Worm (Caenorhabditis elegans) whole organism, early embryonic: ENCODE measurements around the gene sri-47.
A peak's percentile ranks its signal among the peaks of the same experiment; 100 is the strongest.

ENCODE experiments used
- B0310.2 ChIP-seq: sonication (generic microtip); optimal IDR thresholded peaks from 2 replicates; lab custom pipeline; 2016; ENCODE audit warnings: mild to moderate bottlenecking, missing genetic modification characterization, missing compliant biosample characterization
- F13C5.2 ChIP-seq: sonication (generic microtip); optimal IDR thresholded peaks from 2 replicates; lab custom pipeline; 2017; ENCODE audit warnings: mild to moderate bottlenecking, missing genetic modification characterization, inconsistent platforms, missing compliant biosample characterization
- aly-1 ChIP-seq: sonication (generic microtip); optimal IDR thresholded peaks from 2 replicates; lab custom pipeline; 2016; ENCODE audit warnings: missing genetic modification characterization, missing compliant biosample characterization
- ama-1 ChIP-seq: fragments of 150-350 bp; optimal IDR thresholded peaks from 2 replicates; lab custom pipeline; 2014
- ceh-13 ChIP-seq: fragments of 200-800 bp; sonication (Bioruptor generic); optimal IDR thresholded peaks from 2 replicates; lab custom pipeline; 2018; ENCODE audit warnings: mild to moderate bottlenecking, missing genetic modification characterization, missing compliant biosample characterization
- ceh-36 ChIP-seq: sonication (generic microtip); optimal IDR thresholded peaks from 2 replicates; lab custom pipeline; 2016; ENCODE audit warnings: missing genetic modification characterization, inconsistent platforms, missing compliant biosample characterization
- ets-7 ChIP-seq: sonication (generic microtip); optimal IDR thresholded peaks from 2 replicates; lab custom pipeline; 2016; ENCODE audit warnings: missing genotype, missing genetic modification characterization, missing compliant biosample characterization
- flt-1 ChIP-seq: fragments of 200-800 bp; sonication (Bioruptor generic); IDR thresholded peaks from 2 replicates; pipeline ENCODE4 v1.3.6; 2022; ENCODE audit warnings: missing genetic modification characterization, missing compliant biosample characterization
- hmbx-1 ChIP-seq: sonication (generic microtip); optimal IDR thresholded peaks from 2 replicates; lab custom pipeline; 2016; ENCODE audit warnings: mild to moderate bottlenecking, missing genetic modification characterization, missing compliant biosample characterization
- hmg-4 ChIP-seq: fragments of 200-800 bp; sonication (Bioruptor generic); optimal IDR thresholded peaks from 2 replicates; lab custom pipeline; 2018; ENCODE audit warnings: mild to moderate bottlenecking, missing genetic modification characterization, missing compliant biosample characterization
- hnd-1 ChIP-seq: sonication (generic microtip); optimal IDR thresholded peaks from 2 replicates; lab custom pipeline; 2016; ENCODE audit warnings: missing genetic modification characterization, missing compliant biosample characterization
- pes-1 ChIP-seq: fragments of 200-800 bp; sonication (Bioruptor generic); IDR thresholded peaks from 2 replicates; pipeline ENCODE4 v1.3.6; 2022; ENCODE audit warnings: missing genetic modification reagents, missing genetic modification characterization, missing compliant biosample characterization
- scrt-1 ChIP-seq: fragments of 200-800 bp; sonication (Bioruptor generic); IDR thresholded peaks from 2 replicates; pipeline ENCODE4 v1.3.6; 2022; ENCODE audit warnings: missing genetic modification characterization, missing compliant biosample characterization
- sea-1 ChIP-seq: fragments of 200-800 bp; sonication (Bioruptor generic); conservative IDR thresholded peaks from 2 replicates; pipeline ENCODE4 v1.3.6; 2022; ENCODE audit warnings: missing genetic modification characterization, missing compliant biosample characterization
- tbx-11 ChIP-seq: fragments of 200-800 bp; sonication (Bioruptor generic); IDR thresholded peaks from 2 replicates; pipeline ENCODE4 v1.3.6; 2022; ENCODE audit warnings: missing genetic modification characterization, missing compliant biosample characterization
- tbx-37 ChIP-seq: fragments of 200-800 bp; sonication (Bioruptor generic); conservative IDR thresholded peaks from 2 replicates; pipeline ENCODE4 v1.3.6; 2022; ENCODE audit warnings: missing genetic modification reagents, missing genetic modification characterization, missing compliant biosample characterization
- tra-4 ChIP-seq: sonication (generic microtip); optimal IDR thresholded peaks from 2 replicates; lab custom pipeline; 2017; ENCODE audit warnings: missing genetic modification characterization, missing compliant biosample characterization

Gene sri-47

DNA sequence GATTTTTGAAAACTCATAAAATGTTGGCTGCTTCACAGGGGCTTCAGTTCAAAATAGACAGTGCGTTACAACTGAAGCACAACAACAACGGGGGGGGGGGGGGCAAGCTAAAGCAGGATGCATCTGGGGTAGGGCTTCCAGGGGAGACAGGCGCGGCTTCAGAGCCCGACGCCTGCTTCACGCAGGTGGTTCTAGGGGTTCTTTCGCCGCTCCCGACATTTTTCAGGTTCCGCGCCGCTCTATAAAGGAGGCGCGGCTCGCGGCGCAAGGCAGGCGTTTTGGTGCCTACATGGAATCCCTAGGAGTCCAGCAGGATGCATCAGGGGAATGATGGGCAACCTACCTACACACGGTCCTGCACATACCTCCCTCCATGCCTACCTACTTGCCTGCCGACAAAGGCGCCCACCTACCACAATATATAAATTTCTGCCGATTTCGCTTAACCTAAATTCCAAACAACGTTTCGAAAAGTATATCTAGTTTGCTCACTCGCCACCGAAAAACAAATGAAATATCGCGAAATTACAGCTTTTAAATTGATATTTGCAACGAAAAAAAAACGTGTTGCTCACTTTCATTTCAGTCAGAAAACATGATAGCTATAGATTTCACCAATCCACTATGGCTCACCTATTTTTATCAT lies 29.4 kb upstream of the sri-47 start, which contains the start of gene sri-71:
Gene sri-71 (plus strand): TSS at position 596 of the 646 bp plus-strand sequence.
- TF ChIP-seq F13C5.2 (tag; lab: Kevin White, UChicago) (no peak), aly-1 (tag; lab: Kevin White, UChicago) (no peak), ceh-13 (GFP tag; lab: Kevin White, UChicago) (no peak), sea-1 (GFP tag; lab: Robert Waterston, UW) (no peak), tbx-37 (no peak), hnd-1 (tag; lab: Kevin White, UChicago) (no peak), scrt-1 (GFP tag; lab: Robert Waterston, UW) (no peak), ama-1 (no peak), tra-4 (tag; lab: Kevin White, UChicago) (no peak), pes-1 (GFP tag; lab: Robert Waterston, UW) (no peak), ets-7 (tag; lab: Kevin White, UChicago) (no peak), ceh-36 (no peak)

DNA sequence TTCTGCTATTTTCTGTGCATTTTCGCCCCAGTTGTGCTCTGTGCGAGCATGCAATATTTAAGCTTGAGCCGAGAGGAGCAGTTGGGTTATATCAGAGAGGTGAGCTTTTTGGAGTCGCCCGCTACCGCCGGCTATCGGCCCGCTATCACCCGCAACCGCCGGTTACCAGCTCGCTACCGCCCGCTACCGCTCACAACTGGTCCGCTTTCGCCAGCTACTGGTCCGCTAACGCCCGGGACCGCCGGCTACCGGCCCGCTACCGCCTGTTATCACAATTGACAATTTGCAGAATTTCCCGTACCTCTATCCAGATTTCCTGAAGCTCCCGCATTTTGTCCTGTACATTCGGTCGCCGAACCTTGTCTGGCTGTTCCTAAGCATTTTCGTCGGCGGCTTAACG lies 28.3 kb upstream of the sri-47 start:
- TF ChIP-seq ets-7 (tag; lab: Kevin White, UChicago) (no peak), sea-1 (GFP tag; lab: Robert Waterston, UW) (no peak), F13C5.2 (tag; lab: Kevin White, UChicago) (no peak), scrt-1 (GFP tag; lab: Robert Waterston, UW) (no peak), pes-1 (GFP tag; lab: Robert Waterston, UW) (no peak), hmg-4 (GFP tag; lab: Kevin White, UChicago) (no peak), flt-1 (GFP tag; lab: Robert Waterston, UW) (no peak)

DNA sequence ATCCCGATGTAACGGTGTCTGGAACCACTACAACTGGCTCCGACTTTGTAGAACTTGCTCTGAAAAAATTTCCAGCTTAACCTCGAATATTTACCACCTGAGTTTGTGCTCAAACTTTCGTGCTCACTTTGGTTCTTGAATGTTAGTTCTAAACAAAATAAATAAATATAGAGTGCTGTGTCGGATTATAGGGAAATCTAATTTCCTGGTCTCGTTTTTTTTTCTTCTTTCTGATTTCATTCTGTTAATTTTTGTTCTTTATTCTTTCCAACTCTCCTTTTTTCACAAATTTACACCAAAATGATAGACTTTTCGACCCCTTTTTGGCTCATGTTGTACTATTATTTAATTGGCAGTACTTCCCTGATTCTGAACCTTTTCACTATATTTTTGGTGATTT lies 27.4 kb upstream of the sri-47 start, which contains the start of gene sri-37:
Gene sri-37 (plus strand): TSS at position 301 of the 400 bp plus-strand sequence.
- no peak for TF ChIP-seq hmg-4 (GFP tag; lab: Kevin White, UChicago)
- TF ChIP-seq scrt-1 (GFP tag; lab: Robert Waterston, UW) = no peak
- no peak for TF ChIP-seq hmbx-1 (tag; lab: Kevin White, UChicago)

DNA sequence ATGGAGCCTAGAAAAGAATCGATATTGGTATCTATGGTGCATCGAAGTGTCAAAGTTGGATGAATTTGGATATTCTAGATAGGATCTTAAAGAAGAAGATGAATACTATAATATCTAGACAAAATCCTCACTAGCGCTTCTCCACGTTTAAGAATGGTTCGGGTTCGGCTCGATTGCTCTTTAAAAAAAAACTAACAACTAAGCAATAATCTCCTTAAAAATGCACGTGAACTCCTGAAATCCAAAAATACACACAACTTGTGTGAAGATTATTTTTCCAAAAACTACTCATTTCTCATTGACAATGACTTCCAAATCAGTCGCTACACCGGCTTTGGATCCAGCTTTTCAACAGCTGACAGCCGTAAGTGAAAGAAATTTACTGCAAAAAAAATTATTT lies 25.5 kb upstream of the sri-47 start, which contains the start of gene D2062.1:
Gene D2062.1 (plus strand): TSS at position 301 of the 400 bp plus-strand sequence.
- TF ChIP-seq ets-7 (tag; lab: Kevin White, UChicago) (no peak), hnd-1 (tag; lab: Kevin White, UChicago) (no peak), hmg-4 (GFP tag; lab: Kevin White, UChicago) (no peak), tbx-37 (no peak), pes-1 (GFP tag; lab: Robert Waterston, UW) (no peak), aly-1 (tag; lab: Kevin White, UChicago) (no peak), tra-4 (tag; lab: Kevin White, UChicago) (no peak), tbx-11 (GFP tag; lab: Robert Waterston, UW) (no peak), hmbx-1 (tag; lab: Kevin White, UChicago) (no peak), sea-1 (GFP tag; lab: Robert Waterston, UW) (no peak), ama-1 (no peak)

DNA sequence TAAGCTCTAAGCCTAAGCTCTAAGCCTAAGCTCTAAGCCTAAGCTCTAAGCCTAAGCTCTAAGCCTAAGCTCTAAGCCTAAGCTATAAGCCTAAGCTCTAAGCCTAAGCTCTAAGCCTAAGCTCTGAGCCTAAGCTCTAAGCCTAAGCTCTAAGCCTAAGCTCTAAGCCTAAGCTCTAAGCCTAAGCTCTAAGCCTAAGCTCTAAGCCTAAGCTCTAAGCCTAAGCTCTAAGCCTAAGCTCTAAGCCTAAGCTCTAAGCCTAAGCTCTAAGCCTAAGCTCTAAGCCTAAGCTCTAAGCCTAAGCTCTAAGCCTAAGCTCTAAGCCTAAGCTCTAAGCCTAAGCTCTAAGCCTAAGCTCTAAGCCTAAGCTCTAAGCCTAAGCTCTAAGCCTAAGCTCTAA lies 24.5 kb upstream of the sri-47 start:
- peak; percentile 76 for TF ChIP-seq ceh-36

DNA sequence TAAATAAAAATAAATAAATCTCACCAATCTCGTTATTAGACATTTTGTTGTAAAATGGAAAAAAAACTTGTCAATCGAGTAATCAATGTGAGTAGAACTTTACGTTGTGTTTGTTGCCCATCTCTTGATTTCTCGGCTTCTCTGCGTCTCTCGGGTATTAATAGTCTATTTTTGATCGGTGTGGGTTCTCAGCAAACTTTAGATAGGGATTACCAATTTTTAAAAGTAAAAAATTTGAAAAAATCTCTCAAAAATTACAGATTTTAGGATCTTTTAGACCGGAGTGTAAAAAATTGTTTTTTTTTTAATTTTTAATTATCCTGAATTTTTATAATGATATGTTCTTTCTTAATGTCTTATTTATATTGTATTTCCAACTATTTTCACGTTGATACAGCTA lies 19.3 kb upstream of the sri-47 start, which contains the start of gene F22E5.21:
Gene F22E5.21 (minus strand): TSS at position 101 of the 400 bp plus-strand sequence.
- TF ChIP-seq ets-7 (tag; lab: Kevin White, UChicago) = no peak
- TF ChIP-seq tbx-11 (GFP tag; lab: Robert Waterston, UW) = no peak
- no peak for TF ChIP-seq tra-4 (tag; lab: Kevin White, UChicago)
- no peak for TF ChIP-seq scrt-1 (GFP tag; lab: Robert Waterston, UW)
- TF ChIP-seq hnd-1 (tag; lab: Kevin White, UChicago) = no peak
- no peak for TF ChIP-seq pes-1 (GFP tag; lab: Robert Waterston, UW)
- no peak for TF ChIP-seq aly-1 (tag; lab: Kevin White, UChicago)
- TF ChIP-seq flt-1 (GFP tag; lab: Robert Waterston, UW) = no peak
- TF ChIP-seq hmg-4 (GFP tag; lab: Kevin White, UChicago) = no peak
- no peak for TF ChIP-seq F13C5.2 (tag; lab: Kevin White, UChicago)
- no peak for TF ChIP-seq ceh-36

DNA sequence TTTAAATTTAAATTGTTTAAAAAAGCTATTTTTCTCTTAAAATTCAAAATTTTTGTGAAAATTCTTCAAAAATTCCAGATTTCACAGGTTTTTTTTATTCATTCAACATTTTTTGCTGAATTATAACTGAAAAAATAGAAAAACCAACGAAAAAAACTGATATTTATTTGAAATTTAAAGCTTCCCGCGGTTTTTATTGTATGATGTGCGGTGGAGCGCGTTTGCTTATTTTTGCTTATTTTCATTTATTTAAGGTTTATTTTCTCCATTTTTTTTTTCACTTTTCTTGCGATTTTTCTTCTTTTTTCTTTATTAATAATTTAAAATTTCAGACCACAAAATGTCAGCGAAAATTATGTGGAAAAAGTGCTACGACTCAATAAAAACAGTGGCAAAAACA lies 18.6 kb upstream of the sri-47 start, which contains the start of gene F22E5.9:
Gene F22E5.9 (plus strand): TSS at position 327 of the 400 bp plus-strand sequence.
- TF ChIP-seq hmg-4 (GFP tag; lab: Kevin White, UChicago) (no peak), scrt-1 (GFP tag; lab: Robert Waterston, UW) (no peak), pes-1 (GFP tag; lab: Robert Waterston, UW) (no peak), B0310.2 (no peak), F13C5.2 (tag; lab: Kevin White, UChicago) (no peak), tra-4 (tag; lab: Kevin White, UChicago) (no peak), ceh-36 (no peak), ama-1 (no peak), tbx-37 (no peak), ceh-13 (GFP tag; lab: Kevin White, UChicago) (no peak), aly-1 (tag; lab: Kevin White, UChicago) (no peak), hnd-1 (tag; lab: Kevin White, UChicago) (no peak), sea-1 (GFP tag; lab: Robert Waterston, UW) (no peak), hmbx-1 (tag; lab: Kevin White, UChicago) (no peak)
